Fruit fly (Drosophila melanogaster) whole organism, embryonic: ENCODE data around the gene hyd.

ENCODE experiments used
- CG10366 ChIP-seq: fragments of 200-800 bp; sonication (Bioruptor generic); IDR thresholded peaks from 2 replicates; pipeline ENCODE4 v1.3.6; 2022; ENCODE audit warnings: missing biosample characterization, missing genetic modification characterization
- CG11093 ChIP-seq: fragments of 200-800 bp; sonication (Bioruptor generic); IDR thresholded peaks from 3 replicates; pipeline ENCODE4 v1.3.6; 2022; ENCODE audit warnings: missing biosample characterization, missing genetic modification characterization
- CG12071 ChIP-seq: fragments of 200-800 bp; sonication (Bioruptor generic); optimal IDR thresholded peaks from 3 replicates; lab custom pipeline; 2018; ENCODE audit warnings: missing biosample characterization, mild to moderate bottlenecking, missing genetic modification characterization
- CG12391 ChIP-seq: fragments of 200-800 bp; sonication (Bioruptor generic); optimal IDR thresholded peaks from 3 replicates; lab custom pipeline; 2018; ENCODE audit warnings: missing biosample characterization, mild to moderate bottlenecking, missing genetic modification characterization, moderate library complexity
- CG13296 ChIP-seq: fragments of 200-800 bp; sonication (Bioruptor generic); optimal IDR thresholded peaks from 3 replicates; lab custom pipeline; 2018; ENCODE audit warnings: missing biosample characterization, mild to moderate bottlenecking, missing genetic modification characterization
- CG14860 ChIP-seq: fragments of 200-800 bp; sonication (Bioruptor generic); IDR thresholded peaks from 3 replicates; pipeline ENCODE4 v1.3.6; 2022; ENCODE audit warnings: missing biosample characterization, missing genetic modification characterization; ENCODE audit not compliant: partially characterized antibody
- CG15479 ChIP-seq: fragments of 200-800 bp; sonication (Bioruptor generic); optimal IDR thresholded peaks from 3 replicates; lab custom pipeline; 2019; ENCODE audit warnings: missing biosample characterization, mild to moderate bottlenecking, missing genetic modification characterization, moderate library complexity
- CG15514 ChIP-seq: fragments of 200-800 bp; sonication (Bioruptor generic); optimal IDR thresholded peaks from 3 replicates; lab custom pipeline; 2017; ENCODE audit warnings: missing biosample characterization, missing genetic modification characterization, mild to moderate bottlenecking, moderate library complexity, missing genetic modification reagents
- CG17829 ChIP-seq: fragments of 200-800 bp; optimal IDR thresholded peaks from 2 replicates; lab custom pipeline; 2019; ENCODE audit warnings: missing biosample characterization, mild to moderate bottlenecking, missing genetic modification characterization, moderate library complexity
- CG1792 ChIP-seq: fragments of 200-800 bp; sonication (Bioruptor generic); optimal IDR thresholded peaks from 2 replicates; lab custom pipeline; 2016; ENCODE audit warnings: missing biosample characterization, missing genetic modification characterization
- CG2678 ChIP-seq: fragments of 200-800 bp; sonication (Bioruptor generic); optimal IDR thresholded peaks from 3 replicates; lab custom pipeline; 2019; ENCODE audit warnings: missing biosample characterization, mild to moderate bottlenecking, missing genetic modification characterization, moderate library complexity
- CG30431 ChIP-seq: fragments of 200-800 bp; sonication (Bioruptor generic); optimal IDR thresholded peaks from 2 replicates; lab custom pipeline; 2017; ENCODE audit warnings: missing biosample characterization, missing genetic modification characterization
- CG31365 ChIP-seq: fragments of 200-800 bp; sonication (Bioruptor generic); optimal IDR thresholded peaks from 2 replicates; lab custom pipeline; 2018; ENCODE audit warnings: missing biosample characterization, mild to moderate bottlenecking, missing genetic modification characterization
- CG3726 ChIP-seq: fragments of 200-800 bp; sonication (Bioruptor generic); IDR thresholded peaks from 3 replicates; pipeline ENCODE4, ENCODE4 v1.3.6; 2022; ENCODE audit warnings: missing biosample characterization, missing genetic modification characterization
- CG5953 ChIP-seq: fragments of 200-800 bp; sonication (Bioruptor generic); IDR thresholded peaks from 2 replicates; pipeline ENCODE4 v1.3.6; 2022; ENCODE audit warnings: missing biosample characterization, missing genetic modification characterization
- CG6791 ChIP-seq: fragments of 200-800 bp; sonication (Bioruptor generic); IDR thresholded peaks from 3 replicates; pipeline ENCODE4 v1.3.6; 2022; ENCODE audit warnings: missing biosample characterization, missing genetic modification characterization; ENCODE audit not compliant: partially characterized antibody
- CG8290 ChIP-seq, 3 experiments: fragments of 200-800 bp; sonication (Bioruptor generic); optimal IDR thresholded peaks; 2 replicates each; lab custom pipeline; 2016 to 2019; ENCODE audit warnings: missing biosample characterization in 3 of 3, missing genetic modification characterization in 3 of 3, mild to moderate bottlenecking in 2 of 3, moderate library complexity in 1 of 3
- CG9437 ChIP-seq: fragments of 200-800 bp; sonication (Bioruptor generic); optimal IDR thresholded peaks from 2 replicates; lab custom pipeline; 2018; ENCODE audit warnings: missing biosample characterization, mild to moderate bottlenecking, missing genetic modification characterization
- CkIIα-i1 ChIP-seq: fragments of 200-800 bp; sonication (Bioruptor generic); IDR thresholded peaks from 2 replicates; pipeline ENCODE4 v1.3.6; 2022; ENCODE audit warnings: missing biosample characterization, missing genetic modification characterization
- Dek ChIP-seq: fragments of 200-800 bp; sonication (Bioruptor generic); optimal IDR thresholded peaks from 3 replicates; lab custom pipeline; 2019; ENCODE audit warnings: missing biosample characterization, mild to moderate bottlenecking, missing genetic modification characterization, moderate library complexity
- Dip2 ChIP-seq: fragments of 200-800 bp; sonication (Bioruptor generic); IDR thresholded peaks from 2 replicates; pipeline ENCODE4 v1.3.6; 2022; ENCODE audit warnings: missing biosample characterization, missing genetic modification characterization
- Ets97D ChIP-seq: fragments of 200-800 bp; sonication (Bioruptor generic); optimal IDR thresholded peaks from 3 replicates; lab custom pipeline; 2016; ENCODE audit warnings: missing biosample characterization, missing genetic modification characterization
- Hmx ChIP-seq: fragments of 200-800 bp; sonication (Bioruptor generic); optimal IDR thresholded peaks from 2 replicates; lab custom pipeline; 2016; ENCODE audit warnings: missing biosample characterization, missing genetic modification characterization
- Jarid2 ChIP-seq: fragments of 200-800 bp; sonication (Bioruptor generic); optimal IDR thresholded peaks from 3 replicates; lab custom pipeline; 2017; ENCODE audit warnings: mild to moderate bottlenecking, missing biosample characterization, missing genetic modification reagents, missing genetic modification characterization
- MBD-R2 ChIP-seq: fragments of 200-800 bp; sonication (Bioruptor generic); IDR thresholded peaks from 2 replicates; pipeline ENCODE4 v1.3.6; 2022; ENCODE audit warnings: missing biosample characterization, missing genetic modification characterization
- Mes4 ChIP-seq: fragments of 200-800 bp; sonication (Bioruptor generic); optimal IDR thresholded peaks from 2 replicates; lab custom pipeline; 2016; ENCODE audit warnings: missing biosample characterization, missing genetic modification characterization
- Mrtf ChIP-seq: fragments of 200-800 bp; sonication (Bioruptor generic); IDR thresholded peaks from 3 replicates; pipeline ENCODE4 v1.3.6; 2022; ENCODE audit warnings: missing biosample characterization, missing genetic modification characterization
- Nf-YB ChIP-seq: fragments of 200-800 bp; sonication (Bioruptor generic); optimal IDR thresholded peaks from 3 replicates; lab custom pipeline; 2019; ENCODE audit warnings: missing biosample characterization, mild to moderate bottlenecking, missing genetic modification characterization, moderate library complexity
- Pdp1 ChIP-seq, 2 experiments: fragments of 200-800 bp; sonication (Bioruptor generic); optimal IDR thresholded peaks; 3 replicates each; lab custom pipeline; 2016; ENCODE audit warnings: missing biosample characterization in 2 of 2, missing genetic modification characterization in 2 of 2, mild to moderate bottlenecking in 1 of 2, moderate library complexity in 1 of 2
- amos ChIP-seq: fragments of 200-800 bp; sonication (Bioruptor generic); IDR thresholded peaks from 2 replicates; pipeline ENCODE4 v1.3.6; 2022; ENCODE audit warnings: missing biosample characterization, missing genetic modification characterization; ENCODE audit not compliant: partially characterized antibody
- cato ChIP-seq: fragments of 200-800 bp; sonication (Bioruptor generic); optimal IDR thresholded peaks from 2 replicates; lab custom pipeline; 2016; ENCODE audit warnings: missing biosample characterization, missing genetic modification characterization, borderline replicate concordance
- cwo ChIP-seq: fragments of 200-800 bp; sonication (Bioruptor generic); optimal IDR thresholded peaks from 3 replicates; lab custom pipeline; 2017; ENCODE audit warnings: missing biosample characterization, missing genetic modification characterization, mild to moderate bottlenecking, moderate library complexity, missing genetic modification reagents
- dan ChIP-seq: fragments of 200-800 bp; sonication (Bioruptor generic); IDR thresholded peaks from 2 replicates; pipeline ENCODE4 v1.3.6; 2022; ENCODE audit warnings: missing biosample characterization, missing genetic modification characterization
- eve ChIP-seq, 2 experiments: fragments of >200 bp; optimal IDR thresholded peaks; 2 replicates each; lab custom pipeline; 2017; ENCODE audit warnings: missing biosample characterization in 2 of 2, missing genetic modification characterization in 2 of 2
- fd96Cb ChIP-seq: fragments of 200-800 bp; sonication (Bioruptor generic); optimal IDR thresholded peaks from 2 replicates; lab custom pipeline; 2018; ENCODE audit warnings: missing biosample characterization, mild to moderate bottlenecking, missing genetic modification characterization, moderate library complexity
- gem ChIP-seq: fragments of 200-800 bp; sonication (Bioruptor generic); optimal IDR thresholded peaks from 2 replicates; lab custom pipeline; 2019; ENCODE audit warnings: missing biosample characterization, mild to moderate bottlenecking, missing genetic modification characterization, moderate library complexity
- hbn ChIP-seq: fragments of 200-800 bp; sonication (Bioruptor generic); IDR thresholded peaks from 2 replicates; pipeline ENCODE4 v1.3.6; 2022; ENCODE audit warnings: missing biosample characterization, missing genetic modification characterization; ENCODE audit not compliant: partially characterized antibody
- kni ChIP-seq: fragments of 200-800 bp; sonication (Bioruptor generic); optimal IDR thresholded peaks from 3 replicates; lab custom pipeline; 2017; ENCODE audit warnings: mild to moderate bottlenecking, missing biosample characterization, missing genetic modification reagents, missing genetic modification characterization
- nom ChIP-seq: fragments of 200-800 bp; sonication (Bioruptor generic); optimal IDR thresholded peaks from 2 replicates; lab custom pipeline; 2017; ENCODE audit warnings: missing biosample characterization, missing genetic modification characterization, mild to moderate bottlenecking, moderate library complexity, missing genetic modification reagents
- pan ChIP-seq, 4 experiments: fragments of >200 bp in 3 of 4; fragments of 200-800 bp in 1 of 4; sonication (Bioruptor generic) in 1 of 4; optimal IDR thresholded peaks in 3 of 4; IDR thresholded peaks in 1 of 4; 2 replicates each; pipeline versions ENCODE4 v1.3.6 to Lab custom; 2017 to 2022; ENCODE audit warnings: missing biosample characterization in 2 of 4, missing genetic modification characterization in 2 of 4, mixed read lengths in 1 of 4
- peb ChIP-seq: fragments of 200-800 bp; sonication (Bioruptor generic); IDR thresholded peaks from 2 replicates; pipeline ENCODE4 v1.3.6; 2022; ENCODE audit warnings: missing biosample characterization, missing genetic modification characterization
- prd ChIP-seq, 3 experiments: fragments of >200 bp in 2 of 3; fragments of 200-800 bp in 1 of 3; sonication (Bioruptor generic) in 1 of 3; optimal IDR thresholded peaks in 2 of 3; IDR thresholded peaks in 1 of 3; 2 replicates in 2 of 3; 3 replicates in 1 of 3; pipeline versions ENCODE4 v1.3.6 to Lab custom; 2017 to 2022; ENCODE audit warnings: missing biosample characterization in 1 of 3, missing genetic modification characterization in 1 of 3
- pzg ChIP-seq: fragments of 200-800 bp; sonication (Bioruptor generic); optimal IDR thresholded peaks from 3 replicates; lab custom pipeline; 2018; ENCODE audit warnings: missing biosample characterization, mild to moderate bottlenecking, missing genetic modification characterization, moderate library complexity
- rib ChIP-seq: fragments of 200-800 bp; sonication (Bioruptor generic); IDR thresholded peaks from 2 replicates; pipeline ENCODE4 v1.3.6; 2022; ENCODE audit warnings: missing biosample characterization, missing genetic modification characterization
- scrt ChIP-seq: fragments of 200-800 bp; sonication (Bioruptor generic); optimal IDR thresholded peaks from 2 replicates; lab custom pipeline; 2018; ENCODE audit warnings: missing biosample characterization, mild to moderate bottlenecking, missing genetic modification characterization, moderate library complexity
- sima ChIP-seq: fragments of 200-800 bp; sonication (Bioruptor generic); optimal IDR thresholded peaks from 2 replicates; lab custom pipeline; 2016; ENCODE audit warnings: missing biosample characterization, missing genetic modification characterization
- slp2 ChIP-seq: fragments of 200-800 bp; sonication (Bioruptor generic); optimal IDR thresholded peaks from 2 replicates; lab custom pipeline; 2016; ENCODE audit warnings: missing biosample characterization, missing genetic modification characterization
- usp ChIP-seq: fragments of >200 bp; optimal IDR thresholded peaks from 2 replicates; lab custom pipeline; 2017; ENCODE audit warnings: missing biosample characterization, missing genetic modification characterization
- yki ChIP-seq: fragments of >200 bp; optimal IDR thresholded peaks from 3 replicates; lab custom pipeline; 2018

The hyd gene

dm6 chr3R:9754487-9754886 is 29.1 kb upstream of the hyd start, which contains the start of gene Tti1 (continued):
- TF ChIP-seq CG8290 (GFP tag; optimal IDR thresholded peaks at IDR 0.05; lab: Kevin White, UChicago) = no peak
- TF ChIP-seq CG8290 (tag; optimal IDR thresholded peaks at IDR 0.05; lab: Kevin White, UChicago) = no peak
- TF ChIP-seq CG12391 (tag; lab: Kevin White, UChicago) = no peak
- peak; percentile 38; the same call in 1 of the 2 replicates for TF ChIP-seq hbn (GFP tag; lab: Robert Waterston, UW)
- TF ChIP-seq CG11093 (GFP tag; lab: Robert Waterston, UW) = no peak
- no peak for TF ChIP-seq Jarid2 (GFP tag; lab: Kevin White, UChicago)
- no peak for TF ChIP-seq gem (tag; lab: Kevin White, UChicago)
- TF ChIP-seq rib = no peak
- TF ChIP-seq Mes4 (GFP tag; lab: Kevin White, UChicago) = no peak
- no peak for TF ChIP-seq sima (GFP tag; lab: Kevin White, UChicago)
- no peak for TF ChIP-seq cwo
- peak; percentile 47; the same call in 1 of the 2 replicates for TF ChIP-seq amos
- no peak for TF ChIP-seq Nf-YB (GFP tag; lab: Kevin White, UChicago)
- TF ChIP-seq cato (GFP tag; lab: Kevin White, UChicago) = no peak
- TF ChIP-seq CG31365 (tag; lab: Kevin White, UChicago) = no peak
- no peak for TF ChIP-seq yki (lab: Kevin White, UChicago)
- TF ChIP-seq CG3726 (GFP tag; lab: Robert Waterston, UW) = no peak
- no peak for TF ChIP-seq prd (optimal IDR thresholded peaks at IDR 0.05; lab: Kevin White, UChicago)
- TF ChIP-seq prd (GFP tag; IDR thresholded peaks at IDR 0.05; lab: Robert Waterston, UW) = no peak
- no peak for TF ChIP-seq slp2 (GFP tag; lab: Kevin White, UChicago)
- no peak for TF ChIP-seq Dip2 (GFP tag; lab: Robert Waterston, UW)
- no peak for TF ChIP-seq Dek
- TF ChIP-seq usp (GFP tag; lab: Kevin White, UChicago) = no peak
- no peak for TF ChIP-seq CG5953 (GFP tag; lab: Robert Waterston, UW)
- no peak for TF ChIP-seq Mrtf (GFP tag; lab: Robert Waterston, UW)
- TF ChIP-seq Ets97D (GFP tag; lab: Kevin White, UChicago) = no peak
- no peak for TF ChIP-seq nom
- TF ChIP-seq MBD-R2 (GFP tag; lab: Robert Waterston, UW) = peak; percentile 84
- no peak for TF ChIP-seq CG9437 (GFP tag; lab: Kevin White, UChicago)
- no peak for TF ChIP-seq CG2678 (tag; lab: Kevin White, UChicago)
- TF ChIP-seq CG13296 (GFP tag; lab: Kevin White, UChicago) = no peak
- no peak for TF ChIP-seq CG1792 (GFP tag; lab: Kevin White, UChicago)
- peak; percentile 56 for TF ChIP-seq pzg (GFP tag; lab: Kevin White, UChicago)
- no peak for TF ChIP-seq CG15479
- peak; percentile 61; the same call in 2 of the 3 replicates for TF ChIP-seq CG6791 (GFP tag; lab: Robert Waterston, UW)
- no peak for TF ChIP-seq CG12071
- TF ChIP-seq CG17829 (tag; lab: Kevin White, UChicago) = no peak
- TF ChIP-seq kni = no peak
- TF ChIP-seq Pdp1 (GFP tag; optimal IDR thresholded peaks at IDR 0.05; lab: Kevin White, UChicago) = no peak
- TF ChIP-seq fd96Cb (tag; lab: Kevin White, UChicago) = no peak
- no peak for TF ChIP-seq Hmx (GFP tag; lab: Kevin White, UChicago)
- no peak for TF ChIP-seq CG30431 (GFP tag; lab: Kevin White, UChicago)
- no peak for TF ChIP-seq eve (GFP tag; optimal IDR thresholded peaks at IDR 0.05; lab: Kevin White, UChicago)
- no peak for TF ChIP-seq CkIIα-i1
- TF ChIP-seq dan (GFP tag; lab: Robert Waterston, UW) = no peak
- no peak for TF ChIP-seq peb (GFP tag; lab: Robert Waterston, UW)
- peak; percentile 34 for TF ChIP-seq scrt (GFP tag; lab: Kevin White, UChicago)
- TF ChIP-seq CG10366 (GFP tag; lab: Robert Waterston, UW) = no peak
- peak; percentile 14 for TF ChIP-seq CG15514 (GFP tag; lab: Kevin White, UChicago)
- no peak for TF ChIP-seq pan (optimal IDR thresholded peaks at IDR 0.05; lab: Kevin White, UChicago)
- TF ChIP-seq pan (GFP tag; optimal IDR thresholded peaks at IDR 0.05 in 1 of 2, IDR thresholded peaks at IDR 0.05 in 1 of 2) = no peak
- TF ChIP-seq CG14860 (GFP tag; lab: Robert Waterston, UW) = peak; percentile 33; the same call in 1 of the 3 replicates
